Fruit fly (Drosophila melanogaster) whole organism, embryonic: ENCODE results near the gene Rab3-GAP.
A peak's percentile ranks its signal among the peaks of the same experiment; 100 is the strongest.

ENCODE experiments used
- CG10462 ChIP-seq: fragments of 200-800 bp; sonication (Bioruptor generic); optimal IDR thresholded peaks from 2 replicates; lab custom pipeline; 2016; ENCODE audit warnings: missing biosample characterization, missing genetic modification characterization
- CG10565 ChIP-seq: fragments of 200-800 bp; sonication (Bioruptor generic); optimal IDR thresholded peaks from 3 replicates; lab custom pipeline; 2016; ENCODE audit warnings: missing biosample characterization, mild to moderate bottlenecking, missing genetic modification characterization
- CG11085 ChIP-seq: fragments of 200-800 bp; sonication (Bioruptor generic); IDR thresholded peaks from 2 replicates; pipeline ENCODE4 v1.3.6; 2022; ENCODE audit warnings: missing biosample characterization, missing genetic modification characterization
- CG12299 ChIP-seq: fragments of 200-800 bp; sonication (Bioruptor generic); optimal IDR thresholded peaks from 2 replicates; lab custom pipeline; 2018; ENCODE audit warnings: missing biosample characterization, mild to moderate bottlenecking, missing genetic modification characterization
- CG14014 ChIP-seq: fragments of 200-800 bp; sonication (Bioruptor generic); IDR thresholded peaks from 2 replicates; pipeline ENCODE4 v1.3.6; 2022; ENCODE audit warnings: missing biosample characterization, missing genetic modification characterization
- CG14710 ChIP-seq: fragments of 200-800 bp; sonication (Bioruptor generic); optimal IDR thresholded peaks from 3 replicates; lab custom pipeline; 2019; ENCODE audit warnings: missing biosample characterization, mild to moderate bottlenecking, missing genetic modification characterization, moderate library complexity
- CG16813 ChIP-seq: fragments of 200-800 bp; sonication (Bioruptor generic); IDR thresholded peaks from 3 replicates; pipeline ENCODE4 v1.3.6; 2022; ENCODE audit warnings: missing biosample characterization, missing genetic modification characterization; ENCODE audit not compliant: partially characterized antibody
- CG17385 ChIP-seq: fragments of 200-800 bp; sonication (Bioruptor generic); optimal IDR thresholded peaks from 3 replicates; lab custom pipeline; 2018; ENCODE audit warnings: missing biosample characterization, mild to moderate bottlenecking, missing genetic modification characterization
- CG18262 ChIP-seq: fragments of 200-800 bp; optimal IDR thresholded peaks from 3 replicates; lab custom pipeline; 2019; ENCODE audit warnings: missing biosample characterization, mild to moderate bottlenecking, missing genetic modification characterization, moderate library complexity
- CG2116 ChIP-seq: fragments of 200-800 bp; sonication (Bioruptor generic); optimal IDR thresholded peaks from 3 replicates; lab custom pipeline; 2018; ENCODE audit warnings: missing biosample characterization, mild to moderate bottlenecking, missing genetic modification characterization
- CG31224 ChIP-seq: fragments of 200-800 bp; sonication (Bioruptor generic); IDR thresholded peaks from 2 replicates; pipeline ENCODE4 v1.3.6; 2022; ENCODE audit warnings: missing biosample characterization, missing genetic modification characterization
- CG31365 ChIP-seq: fragments of 200-800 bp; sonication (Bioruptor generic); optimal IDR thresholded peaks from 2 replicates; lab custom pipeline; 2018; ENCODE audit warnings: missing biosample characterization, mild to moderate bottlenecking, missing genetic modification characterization
- CG43689 ChIP-seq: fragments of 200-800 bp; sonication (Bioruptor generic); IDR thresholded peaks from 2 replicates; pipeline ENCODE4 v1.3.6; 2022; ENCODE audit warnings: missing biosample characterization, missing genetic modification characterization
- CG4617 ChIP-seq: fragments of 200-800 bp; sonication (Bioruptor generic); optimal IDR thresholded peaks from 3 replicates; lab custom pipeline; 2016; ENCODE audit warnings: missing biosample characterization, missing genetic modification characterization, borderline replicate concordance
- CG7745 ChIP-seq: fragments of 200-800 bp; sonication (Bioruptor generic); optimal IDR thresholded peaks from 2 replicates; lab custom pipeline; 2018; ENCODE audit warnings: missing biosample characterization, mild to moderate bottlenecking, missing genetic modification characterization, moderate library complexity
- CG7963 ChIP-seq: fragments of 200-800 bp; sonication (Bioruptor generic); IDR thresholded peaks from 3 replicates; pipeline ENCODE4 v1.3.6; 2022; ENCODE audit warnings: missing biosample characterization, missing genetic modification characterization; ENCODE audit not compliant: partially characterized antibody
- CG8290 ChIP-seq, 3 experiments: fragments of 200-800 bp; sonication (Bioruptor generic); optimal IDR thresholded peaks; 2 replicates each; lab custom pipeline; 2016 to 2019; ENCODE audit warnings: missing biosample characterization in 3 of 3, missing genetic modification characterization in 3 of 3, mild to moderate bottlenecking in 2 of 3, moderate library complexity in 1 of 3
- CG8944 ChIP-seq: fragments of 200-800 bp; sonication (Bioruptor generic); optimal IDR thresholded peaks from 3 replicates; lab custom pipeline; 2016; ENCODE audit warnings: missing biosample characterization, missing genetic modification characterization
- CG9797 ChIP-seq: fragments of 200-800 bp; sonication (Bioruptor generic); optimal IDR thresholded peaks from 3 replicates; lab custom pipeline; 2018; ENCODE audit warnings: missing biosample characterization, mild to moderate bottlenecking, missing genetic modification characterization
- Dp ChIP-seq: fragments of 200-800 bp; sonication (Bioruptor generic); optimal IDR thresholded peaks from 2 replicates; lab custom pipeline; 2018; ENCODE audit warnings: missing biosample characterization, mild to moderate bottlenecking, missing genetic modification characterization, moderate library complexity
- Fer3 ChIP-seq: fragments of 200-800 bp; sonication (Bioruptor generic); optimal IDR thresholded peaks from 2 replicates; lab custom pipeline; 2018; ENCODE audit warnings: missing biosample characterization, mild to moderate bottlenecking, missing genetic modification characterization, moderate library complexity
- Jarid2 ChIP-seq: fragments of 200-800 bp; sonication (Bioruptor generic); optimal IDR thresholded peaks from 3 replicates; lab custom pipeline; 2017; ENCODE audit warnings: mild to moderate bottlenecking, missing biosample characterization, missing genetic modification reagents, missing genetic modification characterization
- Pdp1 ChIP-seq, 2 experiments: fragments of 200-800 bp; sonication (Bioruptor generic); optimal IDR thresholded peaks; 3 replicates each; lab custom pipeline; 2016; ENCODE audit warnings: missing biosample characterization in 2 of 2, missing genetic modification characterization in 2 of 2, mild to moderate bottlenecking in 1 of 2, moderate library complexity in 1 of 2
- Stat92E ChIP-seq, 3 experiments: fragments of >200 bp in 2 of 3; fragments of 200-800 bp in 1 of 3; sonication (Bioruptor generic) in 1 of 3; optimal IDR thresholded peaks; 2 replicates each; lab custom pipeline; 2017 to 2019; ENCODE audit warnings: missing biosample characterization in 3 of 3, missing genetic modification characterization in 3 of 3, mild to moderate bottlenecking in 1 of 3, moderate library complexity in 1 of 3
- Trl ChIP-seq, 3 experiments: fragments of >200 bp in 2 of 3; fragments of 200-800 bp in 1 of 3; sonication (Bioruptor generic) in 1 of 3; optimal IDR thresholded peaks; 2 replicates in 1 of 3; 3 replicates in 2 of 3; lab custom pipeline; 2016 to 2017; ENCODE audit warnings: missing biosample characterization in 1 of 3, missing genetic modification characterization in 1 of 3
- Vsx1 ChIP-seq: fragments of 200-800 bp; sonication (Bioruptor generic); optimal IDR thresholded peaks from 2 replicates; lab custom pipeline; 2017; ENCODE audit warnings: missing biosample characterization, mild to moderate bottlenecking, missing genetic modification characterization, missing genetic modification reagents
- da ChIP-seq: fragments of 200-800 bp; sonication (Bioruptor generic); optimal IDR thresholded peaks from 2 replicates; lab custom pipeline; 2016; ENCODE audit warnings: missing biosample characterization, missing genetic modification characterization
- dimm ChIP-seq: fragments of 200-800 bp; sonication (Bioruptor generic); IDR thresholded peaks from 2 replicates; pipeline ENCODE4 v1.3.6; 2022; ENCODE audit warnings: missing biosample characterization, missing genetic modification characterization
- en ChIP-seq: fragments of 200-800 bp; sonication (Bioruptor generic); optimal IDR thresholded peaks from 2 replicates; lab custom pipeline; 2016; ENCODE audit warnings: missing biosample characterization, missing genetic modification characterization
- ewg ChIP-seq: fragments of 200-800 bp; sonication (Bioruptor generic); optimal IDR thresholded peaks from 3 replicates; lab custom pipeline; 2017; ENCODE audit warnings: mild to moderate bottlenecking, missing biosample characterization, missing genetic modification reagents, missing genetic modification characterization
- fd64A ChIP-seq: fragments of 200-800 bp; sonication (Bioruptor generic); optimal IDR thresholded peaks from 3 replicates; lab custom pipeline; 2018; ENCODE audit warnings: missing biosample characterization, mild to moderate bottlenecking, missing genetic modification characterization
- gfzf ChIP-seq: fragments of 200-800 bp; sonication (Bioruptor generic); optimal IDR thresholded peaks from 2 replicates; lab custom pipeline; 2016; ENCODE audit warnings: missing biosample characterization, mild to moderate bottlenecking, missing genetic modification characterization, moderate library complexity
- hbn ChIP-seq: fragments of 200-800 bp; sonication (Bioruptor generic); IDR thresholded peaks from 2 replicates; pipeline ENCODE4 v1.3.6; 2022; ENCODE audit warnings: missing biosample characterization, missing genetic modification characterization; ENCODE audit not compliant: partially characterized antibody
- hkb ChIP-seq, 2 experiments: fragments of 200-800 bp in 1 of 2; fragments of >200 bp in 1 of 2; sonication (Bioruptor generic) in 1 of 2; IDR thresholded peaks in 1 of 2; optimal IDR thresholded peaks in 1 of 2; 2 replicates each; pipeline versions ENCODE4 v1.3.6 to Lab custom; 2017 to 2022; ENCODE audit warnings: missing biosample characterization in 1 of 2, missing genetic modification characterization in 1 of 2
- kah ChIP-seq: fragments of 200-800 bp; sonication (Bioruptor generic); optimal IDR thresholded peaks from 2 replicates; lab custom pipeline; 2018; ENCODE audit warnings: missing biosample characterization, mild to moderate bottlenecking, missing genetic modification characterization
- nerfin-1 ChIP-seq: fragments of 200-800 bp; sonication (Bioruptor generic); optimal IDR thresholded peaks from 3 replicates; lab custom pipeline; 2019; ENCODE audit warnings: missing biosample characterization, mild to moderate bottlenecking, missing genetic modification characterization, moderate library complexity
- nerfin-2 ChIP-seq: fragments of 200-800 bp; sonication (Bioruptor generic); IDR thresholded peaks from 2 replicates; pipeline ENCODE4 v1.3.6; 2022; ENCODE audit warnings: missing biosample characterization, missing genetic modification characterization; ENCODE audit not compliant: partially characterized antibody
- nom ChIP-seq: fragments of 200-800 bp; sonication (Bioruptor generic); optimal IDR thresholded peaks from 2 replicates; lab custom pipeline; 2017; ENCODE audit warnings: missing biosample characterization, missing genetic modification characterization, mild to moderate bottlenecking, moderate library complexity, missing genetic modification reagents
- org-1 ChIP-seq: fragments of 200-800 bp; sonication (Bioruptor generic); optimal IDR thresholded peaks from 2 replicates; lab custom pipeline; 2017; ENCODE audit warnings: missing biosample characterization, missing genetic modification characterization
- pros ChIP-seq: fragments of 200-800 bp; sonication (Bioruptor generic); optimal IDR thresholded peaks from 3 replicates; lab custom pipeline; 2019; ENCODE audit warnings: missing biosample characterization, mild to moderate bottlenecking, missing genetic modification characterization, moderate library complexity
- sna ChIP-seq: fragments of 200-800 bp; sonication (Bioruptor generic); IDR thresholded peaks from 2 replicates; pipeline ENCODE4 v1.3.6; 2022; ENCODE audit warnings: missing biosample characterization, missing genetic modification characterization; ENCODE audit not compliant: partially characterized antibody
- tna ChIP-seq: fragments of 200-800 bp; sonication (Bioruptor generic); IDR thresholded peaks from 2 replicates; pipeline ENCODE4 v1.3.6; 2022; ENCODE audit warnings: missing biosample characterization, missing genetic modification characterization; ENCODE audit not compliant: partially characterized antibody
- unc-4 ChIP-seq: fragments of 200-800 bp; sonication (Bioruptor generic); IDR thresholded peaks from 2 replicates; pipeline ENCODE4 v1.3.6; 2022; ENCODE audit warnings: missing biosample characterization, missing genetic modification characterization; ENCODE audit not compliant: partially characterized antibody
- vfl ChIP-seq: fragments of 200-800 bp; sonication (Bioruptor generic); optimal IDR thresholded peaks from 2 replicates; lab custom pipeline; 2016; ENCODE audit warnings: missing biosample characterization, missing genetic modification characterization
- vvl ChIP-seq: fragments of 200-800 bp; sonication (Bioruptor generic); IDR thresholded peaks from 2 replicates; pipeline ENCODE4 v1.3.6; 2022; ENCODE audit warnings: missing biosample characterization, missing genetic modification characterization

Rab3-GAP gene

dm6 chr2L:12108779-12109564 is 46.0 kb upstream of the Rab3-GAP start, which contains the start of the genes Rab6 and Phae1 (continued):
- TF ChIP-seq Trl (optimal IDR thresholded peaks at IDR 0.05; lab: Kevin White, UChicago) = peak; percentile 66 to 68
- TF ChIP-seq Trl (GFP tag; optimal IDR thresholded peaks at IDR 0.05; lab: Kevin White, UChicago) = no peak
- TF ChIP-seq CG43689 = no peak; the same call in 1 of the 2 replicates
- TF ChIP-seq sna (GFP tag; lab: Robert Waterston, UW) = peak; percentile 77
- no peak for TF ChIP-seq vfl (GFP tag; lab: Kevin White, UChicago)
- TF ChIP-seq CG4617 (GFP tag; lab: Kevin White, UChicago) = peak; percentile 95
- no peak for TF ChIP-seq kah (GFP tag; lab: Kevin White, UChicago)
- TF ChIP-seq CG14710 = peak; percentile 70
- TF ChIP-seq CG10565 (GFP tag; lab: Kevin White, UChicago) = no peak
- TF ChIP-seq gfzf (GFP tag; lab: Kevin White, UChicago) = peak; percentile 77
- TF ChIP-seq CG7745 (tag; lab: Kevin White, UChicago) = no peak
- TF ChIP-seq CG2116 (GFP tag; lab: Kevin White, UChicago) = peak; percentile 85
- TF ChIP-seq CG31224 (GFP tag; lab: Robert Waterston, UW) = no peak
- TF ChIP-seq nerfin-1 (tag; lab: Kevin White, UChicago) = peak; percentile 16
- TF ChIP-seq CG17385 (GFP tag; lab: Kevin White, UChicago) = peak; percentile 97
- no peak for TF ChIP-seq Fer3 (tag; lab: Kevin White, UChicago)
- no peak for TF ChIP-seq fd64A
- TF ChIP-seq CG11085 = no peak
- peak; percentile 59 for TF ChIP-seq CG8290 (GFP tag; optimal IDR thresholded peaks at IDR 0.05; lab: Kevin White, UChicago)
- no peak for TF ChIP-seq CG8290 (tag; optimal IDR thresholded peaks at IDR 0.05; lab: Kevin White, UChicago)
- TF ChIP-seq hbn = peak; percentile 74
- TF ChIP-seq vvl (GFP tag; lab: Robert Waterston, UW) = peak; percentile 36; the same call in 1 of the 2 replicates
- peak; percentile 27 for TF ChIP-seq CG10462
- no peak for TF ChIP-seq Vsx1 (GFP tag; lab: Kevin White, UChicago)
- peak; percentile 14 for TF ChIP-seq CG12299 (tag; lab: Kevin White, UChicago)
- TF ChIP-seq CG16813 = peak; percentile 73
- TF ChIP-seq en = no peak
- TF ChIP-seq ewg = no peak
- peak; percentile 13 for TF ChIP-seq CG18262 (tag; lab: Kevin White, UChicago)
- peak; percentile 63; the same call in 1 of the 2 replicates for TF ChIP-seq nerfin-2
- peak; percentile 83 for TF ChIP-seq unc-4
- no peak for TF ChIP-seq CG8944 (GFP tag; lab: Kevin White, UChicago)
- peak; percentile 20 for TF ChIP-seq nom (GFP tag; lab: Kevin White, UChicago)
- no peak for TF ChIP-seq org-1 (GFP tag; lab: Kevin White, UChicago)
- TF ChIP-seq da (GFP tag; lab: Kevin White, UChicago) = no peak
- TF ChIP-seq hkb (optimal IDR thresholded peaks at IDR 0.05; lab: Kevin White, UChicago) = no peak
- 0 out of 2 replicates have a peak, but pooled peaks have one; percentile 34 for TF ChIP-seq hkb (GFP tag; IDR thresholded peaks at IDR 0.05; lab: Robert Waterston, UW)
- TF ChIP-seq Pdp1 (GFP tag; optimal IDR thresholded peaks at IDR 0.05; lab: Kevin White, UChicago) = peak in 1 of 2 experiments; percentile 27
- TF ChIP-seq dimm (GFP tag; lab: Robert Waterston, UW) = no peak
- peak; percentile 6 for TF ChIP-seq pros (GFP tag; lab: Kevin White, UChicago)
- peak; percentile 60; the same call in 1 of the 3 replicates for TF ChIP-seq CG7963 (GFP tag; lab: Robert Waterston, UW)
- peak; percentile 55; the same call in 1 of the 2 replicates for TF ChIP-seq tna (GFP tag; lab: Robert Waterston, UW)
- peak; percentile 81 for TF ChIP-seq CG9797 (GFP tag; lab: Kevin White, UChicago)
- TF ChIP-seq Stat92E (GFP tag; optimal IDR thresholded peaks at IDR 0.05; lab: Kevin White, UChicago) = peak in 1 of 3 experiments; percentile 55
- TF ChIP-seq Jarid2 = peak; percentile 32
- peak; percentile 67 for TF ChIP-seq Dp (GFP tag; lab: Kevin White, UChicago)
- TF ChIP-seq CG14014 (GFP tag; lab: Robert Waterston, UW) = no peak
- no peak for TF ChIP-seq CG31365 (tag; lab: Kevin White, UChicago)
